Fruit fly (Drosophila melanogaster): Measurements from ENCODE around the gene Sec20.

Gene Sec20

dm6 chr3R:5862032-5862641, 37.8 kb upstream of the Sec20 start, which contains the start of gene CG2017 (continued):
- TF ChIP-seq br (GFP tag; optimal IDR thresholded peaks at IDR 0.05) (peak; percentile 40), psq (GFP tag; optimal IDR thresholded peaks at IDR 0.05) (no peak)

dm6 chr3R:5861218-5861902, 37.0 kb upstream of the Sec20 start:
- TF ChIP-seq rgr (GFP tag; optimal IDR thresholded peaks at IDR 0.05) (peak; percentile 38), Jra (GFP tag; optimal IDR thresholded peaks at IDR 0.05) (peak; percentile 24), OdsH (GFP tag; optimal IDR thresholded peaks at IDR 0.05) (peak; percentile 39), Rel (GFP tag; optimal IDR thresholded peaks at IDR 0.05) (no peak), Rel (tag; optimal IDR thresholded peaks at IDR 0.05) (no peak), dmrt93B (GFP tag; optimal IDR thresholded peaks at IDR 0.05) (peak; percentile 40), dl (GFP tag; optimal IDR thresholded peaks at IDR 0.05; ENCODE audit: insufficient read depth in 1 of 2, partially characterized antibody in 2 of 2) (no peak), psq (GFP tag; optimal IDR thresholded peaks at IDR 0.05) (peak; percentile 46), sv (GFP tag; optimal IDR thresholded peaks at IDR 0.05) (peak; percentile 50), h (GFP tag; optimal IDR thresholded peaks at IDR 0.05) (peak; percentile 36), fru (GFP tag; optimal IDR thresholded peaks at IDR 0.05) (peak; percentile 39), ey (GFP tag; optimal IDR thresholded peaks at IDR 0.05) (peak; percentile 59), lola (GFP tag; optimal IDR thresholded peaks at IDR 0.05) (no peak), foxo (GFP tag; optimal IDR thresholded peaks at IDR 0.05) (peak in 1 of 2 experiments; percentile 59), Myc (optimal IDR thresholded peaks at IDR 0.05) (no peak), Sp1 (GFP tag; optimal IDR thresholded peaks at IDR 0.05) (peak; percentile 35), Hr83 (GFP tag; optimal IDR thresholded peaks at IDR 0.05; ENCODE audit: poor library complexity, severe bottlenecking) (peak; percentile 67), woc (GFP tag; optimal IDR thresholded peaks at IDR 0.05) (peak; percentile 53)

- TF ChIP-seq Dif (GFP tag; optimal IDR thresholded peaks at IDR 0.05; ENCODE audit: partially characterized antibody) (peak; percentile 7), lola (GFP tag; optimal IDR thresholded peaks at IDR 0.05) (no peak)
Measured at dm6 chr3R:5860736-5861217, 36.4 kb upstream of the Sec20 start.

dm6 chr3R:5856215-5856614, 31.9 kb upstream of the Sec20 start, which contains the start of the genes disp and ECSIT:
disp (minus strand) TSS chr3R:5856311.
ECSIT (plus strand) TSS chr3R:5856585.
- TF ChIP-seq fru (GFP tag; optimal IDR thresholded peaks at IDR 0.05) (no peak), Abd-B (GFP tag; optimal IDR thresholded peaks at IDR 0.05) (no peak), pan (optimal IDR thresholded peaks at IDR 0.05) (no peak), CG32264 (GFP tag; optimal IDR thresholded peaks at IDR 0.05) (no peak), HLH106 (tag; optimal IDR thresholded peaks at IDR 0.05) (peak; percentile 61), Jra (GFP tag; optimal IDR thresholded peaks at IDR 0.05) (no peak), CG9705 (GFP tag; optimal IDR thresholded peaks at IDR 0.05) (peak; percentile 38), Myc (optimal IDR thresholded peaks at IDR 0.05) (peak; percentile 98), Mio (GFP tag; optimal IDR thresholded peaks at IDR 0.05) (no peak), Rel (GFP tag; optimal IDR thresholded peaks at IDR 0.05) (no peak), Rel (tag; optimal IDR thresholded peaks at IDR 0.05) (no peak), Dfd (GFP tag; optimal IDR thresholded peaks at IDR 0.05) (no peak), Dif (GFP tag; optimal IDR thresholded peaks at IDR 0.05; ENCODE audit: partially characterized antibody) (no peak), lola (GFP tag; optimal IDR thresholded peaks at IDR 0.05) (no peak), GATAd (GFP tag; optimal IDR thresholded peaks at IDR 0.05) (no peak), rgr (GFP tag; optimal IDR thresholded peaks at IDR 0.05) (no peak), brk (GFP tag; optimal IDR thresholded peaks at IDR 0.05) (no peak), dl (GFP tag; optimal IDR thresholded peaks at IDR 0.05; ENCODE audit: insufficient read depth in 1 of 2, partially characterized antibody in 2 of 2) (no peak), Sp1 (GFP tag; optimal IDR thresholded peaks at IDR 0.05) (no peak), Hr83 (GFP tag; optimal IDR thresholded peaks at IDR 0.05; ENCODE audit: poor library complexity, severe bottlenecking) (no peak), usp (GFP tag; optimal IDR thresholded peaks at IDR 0.05) (no peak), N (GFP tag; optimal IDR thresholded peaks at IDR 0.05) (no peak), psq (GFP tag; optimal IDR thresholded peaks at IDR 0.05) (peak; percentile 34), jim (GFP tag; optimal IDR thresholded peaks at IDR 0.05) (no peak), woc (GFP tag; optimal IDR thresholded peaks at IDR 0.05) (peak; percentile 83), CrebA (GFP tag; optimal IDR thresholded peaks at IDR 0.05; ENCODE audit: borderline replicate concordance) (no peak), Hr78 (GFP tag; optimal IDR thresholded peaks at IDR 0.05) (no peak), br (GFP tag; optimal IDR thresholded peaks at IDR 0.05) (peak; percentile 46), dmrt93B (GFP tag; optimal IDR thresholded peaks at IDR 0.05) (peak; percentile 28), Vsx2 (GFP tag; optimal IDR thresholded peaks at IDR 0.05; ENCODE audit: partially characterized antibody) (no peak), OdsH (GFP tag; optimal IDR thresholded peaks at IDR 0.05) (peak; percentile 44), dsf (GFP tag; optimal IDR thresholded peaks at IDR 0.05; ENCODE audit: borderline replicate concordance) (no peak), sage (GFP tag; optimal IDR thresholded peaks at IDR 0.05) (no peak), sv (GFP tag; optimal IDR thresholded peaks at IDR 0.05) (peak; percentile 34), tai (GFP tag; optimal IDR thresholded peaks at IDR 0.05) (no peak), Hnf4 (GFP tag; optimal IDR thresholded peaks at IDR 0.05) (no peak), foxo (GFP tag; optimal IDR thresholded peaks at IDR 0.05) (no peak), ey (GFP tag; optimal IDR thresholded peaks at IDR 0.05) (no peak), h (GFP tag; optimal IDR thresholded peaks at IDR 0.05) (no peak)

Data from whole organism, wandering third instar larva.